Worm (Caenorhabditis elegans) whole organism, mixed stage, embryonic: ENCODE data around the gene F20A1.8.

Source experiments
- ceh-39 ChIP-seq: fragments of 150-350 bp; optimal IDR thresholded peaks from 2 replicates; lab custom pipeline; 2014; ENCODE audit warnings: missing biosample characterization, missing genetic modification characterization
- ces-1 ChIP-seq: fragments of 150-350 bp; optimal IDR thresholded peaks from 2 replicates; lab custom pipeline; 2014; ENCODE audit warnings: missing biosample characterization, missing genetic modification reagents, missing genetic modification characterization
- elt-1 ChIP-seq: sonication (generic microtip); optimal IDR thresholded peaks from 2 replicates; lab custom pipeline; 2017; ENCODE audit warnings: missing genetic modification characterization, mild to moderate bottlenecking, missing compliant biosample characterization, antibody characterized with exemption, moderate library complexity, borderline replicate concordance; ENCODE audit not compliant: insufficient read depth
- lsy-2 ChIP-seq: fragments of 150-350 bp; optimal IDR thresholded peaks from 2 replicates; lab custom pipeline; 2014; ENCODE audit warnings: missing biosample characterization, missing genetic modification characterization
- mab-5 ChIP-seq: fragments of 150-350 bp; optimal IDR thresholded peaks from 2 replicates; lab custom pipeline; 2014; ENCODE audit warnings: missing biosample characterization, missing genetic modification characterization
- nhr-28 ChIP-seq: fragments of 150-350 bp; optimal IDR thresholded peaks from 2 replicates; lab custom pipeline; 2014; ENCODE audit warnings: missing biosample characterization, missing genetic modification characterization
- unc-62 ChIP-seq: fragments of 150-350 bp; optimal IDR thresholded peaks from 2 replicates; lab custom pipeline; 2014; ENCODE audit warnings: missing biosample characterization, missing genetic modification reagents, missing genetic modification characterization
- ztf-11 ChIP-seq: fragments of 150-350 bp; optimal IDR thresholded peaks from 2 replicates; lab custom pipeline; 2014; ENCODE audit warnings: missing biosample characterization, missing genetic modification characterization

ce11 chrV:7022981-7023380, 24.4 kb downstream of the F20A1.8 start:
- TF ChIP-seq nhr-28 (tag; lab: Kevin White, UChicago): no peak
- no peak for TF ChIP-seq mab-5 (tag; lab: Kevin White, UChicago)
- no peak for TF ChIP-seq ces-1 (GFP tag; lab: Kevin White, UChicago)
- TF ChIP-seq ceh-39 (tag; lab: Kevin White, UChicago): no peak
- TF ChIP-seq unc-62: no peak
- no peak for TF ChIP-seq lsy-2 (tag; lab: Kevin White, UChicago)
- TF ChIP-seq ztf-11: no peak
- no peak for TF ChIP-seq elt-1 (tag; lab: Kevin White, UChicago)
